Fruit fly (Drosophila melanogaster) whole organism, embryonic: ENCODE measurements around the gene CG13084.

ENCODE experiments used
- Abd-B ChIP-seq: fragments of 200-800 bp; sonication (Bioruptor generic); optimal IDR thresholded peaks from 2 replicates; lab custom pipeline; 2018; ENCODE audit warnings: missing biosample characterization, mild to moderate bottlenecking, missing genetic modification characterization, moderate library complexity
- Antp ChIP-seq: fragments of 200-800 bp; sonication (Bioruptor generic); optimal IDR thresholded peaks from 3 replicates; lab custom pipeline; 2016; ENCODE audit warnings: missing biosample characterization, missing genetic modification characterization
- Blimp-1 ChIP-seq: fragments of 200-800 bp; sonication (Bioruptor generic); optimal IDR thresholded peaks from 3 replicates; lab custom pipeline; 2018; ENCODE audit warnings: missing biosample characterization, missing genetic modification characterization, mild to moderate bottlenecking, moderate library complexity, missing genetic modification reagents
- CG10959 ChIP-seq: fragments of 200-800 bp; sonication (Bioruptor generic); IDR thresholded peaks from 2 replicates; pipeline ENCODE4 v1.3.6; 2022; ENCODE audit warnings: missing biosample characterization, missing genetic modification characterization
- CG12104 ChIP-seq: fragments of 200-800 bp; sonication (Bioruptor generic); optimal IDR thresholded peaks from 3 replicates; lab custom pipeline; 2016; ENCODE audit warnings: missing biosample characterization, missing genetic modification characterization
- CG12155 ChIP-seq: fragments of 200-800 bp; sonication (Bioruptor generic); optimal IDR thresholded peaks from 3 replicates; lab custom pipeline; 2016; ENCODE audit warnings: missing biosample characterization, missing genetic modification characterization
- CG12219 ChIP-seq: fragments of 200-800 bp; sonication (Bioruptor generic); optimal IDR thresholded peaks from 3 replicates; lab custom pipeline; 2018; ENCODE audit warnings: missing biosample characterization, mild to moderate bottlenecking, missing genetic modification characterization
- CG13287 ChIP-seq: fragments of 200-800 bp; sonication (Bioruptor generic); IDR thresholded peaks from 2 replicates; pipeline ENCODE4 v1.3.6; 2022; ENCODE audit warnings: missing biosample characterization, missing genetic modification characterization; ENCODE audit not compliant: partially characterized antibody
- CG13624 ChIP-seq: fragments of 200-800 bp; sonication (Bioruptor generic); optimal IDR thresholded peaks from 2 replicates; lab custom pipeline; 2016; ENCODE audit warnings: missing biosample characterization, missing genetic modification characterization
- CG17385 ChIP-seq: fragments of 200-800 bp; sonication (Bioruptor generic); optimal IDR thresholded peaks from 3 replicates; lab custom pipeline; 2018; ENCODE audit warnings: missing biosample characterization, mild to moderate bottlenecking, missing genetic modification characterization
- CG17612 ChIP-seq: fragments of 200-800 bp; sonication (Bioruptor generic); IDR thresholded peaks from 2 replicates; pipeline ENCODE4 v1.3.6; 2022; ENCODE audit warnings: missing biosample characterization, missing genetic modification characterization
- CG2199 ChIP-seq: fragments of 200-800 bp; sonication (Bioruptor generic); IDR thresholded peaks from 3 replicates; pipeline ENCODE4 v1.3.6; 2022; ENCODE audit warnings: missing biosample characterization, missing genetic modification characterization
- CG3847 ChIP-seq: fragments of 200-800 bp; sonication (Bioruptor generic); IDR thresholded peaks from 2 replicates; pipeline ENCODE4 v1.3.6; 2022; ENCODE audit warnings: missing biosample characterization, missing genetic modification characterization
- CG6254 ChIP-seq: fragments of 200-800 bp; sonication (Bioruptor generic); optimal IDR thresholded peaks from 3 replicates; lab custom pipeline; 2017; ENCODE audit warnings: mild to moderate bottlenecking, missing biosample characterization, missing genetic modification reagents, missing genetic modification characterization
- CG6272 ChIP-seq: fragments of 200-800 bp; sonication (Bioruptor generic); IDR thresholded peaks from 2 replicates; pipeline ENCODE4 v1.3.6; 2022; ENCODE audit warnings: missing biosample characterization, missing genetic modification characterization
- CG7839 ChIP-seq: fragments of 200-800 bp; sonication (Bioruptor generic); optimal IDR thresholded peaks from 3 replicates; lab custom pipeline; 2018; ENCODE audit warnings: missing biosample characterization, mild to moderate bottlenecking, missing genetic modification characterization, moderate library complexity
- CG9215 ChIP-seq: fragments of 200-800 bp; sonication (Bioruptor generic); IDR thresholded peaks from 2 replicates; pipeline ENCODE4 v1.3.6; 2022; ENCODE audit warnings: missing biosample characterization, missing genetic modification characterization
- D19A ChIP-seq: fragments of 200-800 bp; optimal IDR thresholded peaks from 3 replicates; lab custom pipeline; 2019; ENCODE audit warnings: missing biosample characterization, mild to moderate bottlenecking, missing genetic modification characterization, moderate library complexity
- Deaf1 ChIP-seq: fragments of 200-800 bp; optimal IDR thresholded peaks from 3 replicates; lab custom pipeline; 2019; ENCODE audit warnings: missing biosample characterization, mild to moderate bottlenecking, missing genetic modification characterization, moderate library complexity
- Dip2 ChIP-seq: fragments of 200-800 bp; sonication (Bioruptor generic); IDR thresholded peaks from 2 replicates; pipeline ENCODE4 v1.3.6; 2022; ENCODE audit warnings: missing biosample characterization, missing genetic modification characterization
- Ets65A ChIP-seq: fragments of 200-800 bp; sonication (Bioruptor generic); peaks from one replicate; lab custom pipeline; 2016; ENCODE audit warnings: missing biosample characterization, missing genetic modification characterization
- HLH3B ChIP-seq: fragments of 200-800 bp; sonication (Bioruptor generic); IDR thresholded peaks from 2 replicates; pipeline ENCODE4 v1.3.6; 2022; ENCODE audit warnings: missing biosample characterization, missing genetic modification characterization
- Hmx ChIP-seq: fragments of 200-800 bp; sonication (Bioruptor generic); optimal IDR thresholded peaks from 2 replicates; lab custom pipeline; 2016; ENCODE audit warnings: missing biosample characterization, missing genetic modification characterization
- Kr ChIP-seq: fragments of 200-800 bp; sonication (Bioruptor generic); optimal IDR thresholded peaks from 2 replicates; lab custom pipeline; 2017; ENCODE audit warnings: missing biosample characterization, mild to moderate bottlenecking, missing genetic modification characterization
- Lhr ChIP-seq: fragments of 200-800 bp; sonication (Bioruptor generic); optimal IDR thresholded peaks from 3 replicates; lab custom pipeline; 2017; ENCODE audit warnings: mild to moderate bottlenecking, missing biosample characterization, missing genetic modification reagents, missing genetic modification characterization
- MTF-1 ChIP-seq: fragments of 200-800 bp; sonication (Bioruptor generic); optimal IDR thresholded peaks from 2 replicates; lab custom pipeline; 2018; ENCODE audit warnings: missing biosample characterization, mild to moderate bottlenecking, missing genetic modification characterization, borderline replicate concordance
- Mrtf ChIP-seq: fragments of 200-800 bp; sonication (Bioruptor generic); IDR thresholded peaks from 3 replicates; pipeline ENCODE4 v1.3.6; 2022; ENCODE audit warnings: missing biosample characterization, missing genetic modification characterization
- Nf-YC ChIP-seq: fragments of 200-800 bp; optimal IDR thresholded peaks from 3 replicates; lab custom pipeline; 2019; ENCODE audit warnings: missing biosample characterization, mild to moderate bottlenecking, missing genetic modification characterization, moderate library complexity
- Ravus ChIP-seq: fragments of 200-800 bp; sonication (Bioruptor generic); IDR thresholded peaks from 2 replicates; pipeline ENCODE4 v1.3.6; 2022; ENCODE audit warnings: missing biosample characterization, missing genetic modification characterization
- Ssrp ChIP-seq: fragments of 200-800 bp; sonication (Bioruptor generic); optimal IDR thresholded peaks from 2 replicates; lab custom pipeline; 2018; ENCODE audit warnings: missing biosample characterization, mild to moderate bottlenecking, missing genetic modification characterization, moderate library complexity
- Trl ChIP-seq, 3 experiments: fragments of >200 bp in 2 of 3; fragments of 200-800 bp in 1 of 3; sonication (Bioruptor generic) in 1 of 3; optimal IDR thresholded peaks; 2 replicates in 1 of 3; 3 replicates in 2 of 3; lab custom pipeline; 2016 to 2017; ENCODE audit warnings: missing biosample characterization in 1 of 3, missing genetic modification characterization in 1 of 3
- al ChIP-seq: fragments of 200-800 bp; sonication (Bioruptor generic); IDR thresholded peaks from 2 replicates; pipeline ENCODE4 v1.3.6; 2022; ENCODE audit warnings: missing biosample characterization, missing genetic modification characterization
- bbx ChIP-seq: fragments of 200-800 bp; sonication (Bioruptor generic); IDR thresholded peaks from 2 replicates; pipeline ENCODE4 v1.3.6; 2022; ENCODE audit warnings: missing biosample characterization, missing genetic modification characterization; ENCODE audit not compliant: partially characterized antibody
- bowl ChIP-seq: fragments of 200-800 bp; sonication (Bioruptor generic); IDR thresholded peaks from 2 replicates; pipeline ENCODE4 v1.3.6; 2022; ENCODE audit warnings: missing biosample characterization, missing genetic modification characterization
- cg ChIP-seq: fragments of 200-800 bp; sonication (Bioruptor generic); optimal IDR thresholded peaks from 3 replicates; lab custom pipeline; 2019; ENCODE audit warnings: missing biosample characterization, mild to moderate bottlenecking, missing genetic modification characterization, moderate library complexity
- cwo ChIP-seq: fragments of 200-800 bp; sonication (Bioruptor generic); optimal IDR thresholded peaks from 3 replicates; lab custom pipeline; 2017; ENCODE audit warnings: missing biosample characterization, missing genetic modification characterization, mild to moderate bottlenecking, moderate library complexity, missing genetic modification reagents
- dmrt99B ChIP-seq: fragments of 200-800 bp; sonication (Bioruptor generic); optimal IDR thresholded peaks from 2 replicates; lab custom pipeline; 2018; ENCODE audit warnings: missing biosample characterization, mild to moderate bottlenecking, missing genetic modification characterization, moderate library complexity
- eyg ChIP-seq: fragments of 200-800 bp; sonication (Bioruptor generic); optimal IDR thresholded peaks from 3 replicates; lab custom pipeline; 2016; ENCODE audit warnings: missing biosample characterization, missing genetic modification characterization
- ftz-f1 ChIP-seq: fragments of 200-800 bp; sonication (Bioruptor generic); optimal IDR thresholded peaks from 2 replicates; lab custom pipeline; 2016; ENCODE audit warnings: missing biosample characterization, missing genetic modification characterization
- jigr1 ChIP-seq: fragments of 200-800 bp; sonication (Bioruptor generic); IDR thresholded peaks from 3 replicates; pipeline ENCODE4 v1.3.6; 2022; ENCODE audit warnings: missing biosample characterization, missing genetic modification characterization
- nau ChIP-seq: fragments of 200-800 bp; sonication (Bioruptor generic); optimal IDR thresholded peaks from 3 replicates; lab custom pipeline; 2017; ENCODE audit warnings: missing biosample characterization, mild to moderate bottlenecking, missing genetic modification characterization, missing genetic modification reagents
- nerfin-2 ChIP-seq: fragments of 200-800 bp; sonication (Bioruptor generic); IDR thresholded peaks from 2 replicates; pipeline ENCODE4 v1.3.6; 2022; ENCODE audit warnings: missing biosample characterization, missing genetic modification characterization; ENCODE audit not compliant: partially characterized antibody
- otp ChIP-seq: fragments of 200-800 bp; sonication (Bioruptor generic); IDR thresholded peaks from 3 replicates; pipeline ENCODE4, ENCODE4 v1.3.6; 2022; ENCODE audit warnings: missing biosample characterization, missing genetic modification characterization
- pros ChIP-seq: fragments of 200-800 bp; sonication (Bioruptor generic); optimal IDR thresholded peaks from 3 replicates; lab custom pipeline; 2019; ENCODE audit warnings: missing biosample characterization, mild to moderate bottlenecking, missing genetic modification characterization, moderate library complexity
- psq ChIP-seq: fragments of 200-800 bp; sonication (Bioruptor generic); optimal IDR thresholded peaks from 2 replicates; lab custom pipeline; 2017; ENCODE audit warnings: missing biosample characterization, missing genetic modification characterization
- pum ChIP-seq: fragments of 200-800 bp; sonication (Bioruptor generic); optimal IDR thresholded peaks from 2 replicates; lab custom pipeline; 2016; ENCODE audit warnings: missing biosample characterization, missing genetic modification characterization
- sd ChIP-seq: fragments of 200-800 bp; sonication (Bioruptor generic); optimal IDR thresholded peaks from 3 replicates; lab custom pipeline; 2018; ENCODE audit warnings: missing biosample characterization, mild to moderate bottlenecking, missing genetic modification characterization, moderate library complexity
- slp2 ChIP-seq: fragments of 200-800 bp; sonication (Bioruptor generic); optimal IDR thresholded peaks from 2 replicates; lab custom pipeline; 2016; ENCODE audit warnings: missing biosample characterization, missing genetic modification characterization
- sna ChIP-seq: fragments of 200-800 bp; sonication (Bioruptor generic); IDR thresholded peaks from 2 replicates; pipeline ENCODE4 v1.3.6; 2022; ENCODE audit warnings: missing biosample characterization, missing genetic modification characterization; ENCODE audit not compliant: partially characterized antibody
- ssp ChIP-seq: fragments of 200-800 bp; sonication (Bioruptor generic); IDR thresholded peaks from 2 replicates; pipeline ENCODE4 v1.3.6; 2022; ENCODE audit warnings: missing biosample characterization, missing genetic modification characterization
- zfh1 ChIP-seq: fragments of 200-800 bp; sonication (Bioruptor generic); IDR thresholded peaks from 3 replicates; pipeline ENCODE4 v1.3.6; 2022; ENCODE audit warnings: missing biosample characterization, missing genetic modification characterization

The CG13084 gene

DNA sequence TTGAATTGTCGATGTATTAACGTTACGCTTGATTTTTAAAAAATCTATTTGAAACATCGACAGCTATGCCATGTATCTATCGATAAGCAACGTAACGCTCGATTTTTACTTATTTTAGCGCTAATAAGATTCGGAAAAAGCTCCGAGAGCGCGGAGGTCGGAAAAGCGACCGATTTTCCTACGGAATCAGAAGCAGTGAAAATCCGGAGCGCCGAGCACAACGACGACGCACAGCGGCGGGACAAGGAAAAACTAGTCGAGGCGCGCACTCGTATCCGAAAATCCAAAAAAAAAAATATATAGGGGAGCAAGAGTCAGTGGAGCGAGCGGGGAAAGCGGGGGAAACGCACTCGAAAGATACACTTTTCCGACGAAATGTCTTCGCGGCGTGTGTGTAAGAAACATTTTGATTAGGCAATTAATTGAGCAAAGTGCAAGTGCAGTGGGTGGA lies 33.9 kb downstream of the CG13084 start, which contains the start of gene CG10132 (continued):
- TF ChIP-seq CG17385 (GFP tag; lab: Kevin White, UChicago) (no peak), Kr (GFP tag; lab: Kevin White, UChicago) (no peak), D19A (tag; lab: Kevin White, UChicago) (no peak), bbx (GFP tag; lab: Robert Waterston, UW) (peak; percentile 53; the same call in 1 of the 2 replicates), CG17612 (no peak), ssp (GFP tag; lab: Robert Waterston, UW) (no peak), bowl (GFP tag; lab: Robert Waterston, UW) (no peak), Mrtf (GFP tag; lab: Robert Waterston, UW) (no peak), psq (no peak), slp2 (no peak), eyg (GFP tag; lab: Kevin White, UChicago) (no peak), nerfin-2 (GFP tag; lab: Robert Waterston, UW) (peak; percentile 26; the same call in 1 of the 2 replicates), MTF-1 (GFP tag; lab: Kevin White, UChicago) (no peak), CG6254 (no peak), Ssrp (tag; lab: Kevin White, UChicago) (no peak), CG12104 (GFP tag; lab: Kevin White, UChicago) (no peak), CG13287 (GFP tag; lab: Robert Waterston, UW) (peak; percentile 66), sna (peak; percentile 16; the same call in 1 of the 2 replicates), Dip2 (GFP tag; lab: Robert Waterston, UW) (no peak), nau (GFP tag; lab: Kevin White, UChicago) (no peak), CG12155 (no peak), sd (tag; lab: Kevin White, UChicago) (no peak), CG9215 (GFP tag; lab: Robert Waterston, UW) (no peak), CG10959 (GFP tag; lab: Robert Waterston, UW) (no peak), cwo (GFP tag; lab: Kevin White, UChicago) (no peak), Nf-YC (tag; lab: Kevin White, UChicago) (no peak), Trl (optimal IDR thresholded peaks at IDR 0.05; lab: Kevin White, UChicago) (no peak), Trl (GFP tag; optimal IDR thresholded peaks at IDR 0.05; lab: Kevin White, UChicago) (no peak), jigr1 (no peak), Hmx (GFP tag; lab: Kevin White, UChicago) (no peak), Blimp-1 (GFP tag; lab: Kevin White, UChicago) (no peak), CG12219 (no peak), Ets65A (no peak), Antp (GFP tag; lab: Kevin White, UChicago) (no peak), al (no peak), Deaf1 (tag; lab: Kevin White, UChicago) (peak; percentile 85), CG3847 (GFP tag; lab: Robert Waterston, UW) (no peak), otp (GFP tag; lab: Robert Waterston, UW) (no peak), CG6272 (GFP tag; lab: Robert Waterston, UW) (no peak), cg (GFP tag; lab: Kevin White, UChicago) (no peak), ftz-f1 (no peak), pum (GFP tag; lab: Kevin White, UChicago) (no peak), pros (GFP tag; lab: Kevin White, UChicago) (no peak), Abd-B (GFP tag; lab: Kevin White, UChicago) (no peak), CG2199 (GFP tag; lab: Robert Waterston, UW) (no peak), Lhr (no peak), Ravus (no peak), zfh1 (no peak), CG13624 (GFP tag; lab: Kevin White, UChicago) (no peak), CG7839 (tag; lab: Kevin White, UChicago) (no peak), dmrt99B (tag; lab: Kevin White, UChicago) (no peak), HLH3B (GFP tag; lab: Robert Waterston, UW) (no peak)
